Fruit fly (Drosophila melanogaster): Measurements from ENCODE around the gene ninaA.
A peak's percentile ranks its signal among the peaks of the same experiment; 100 is the strongest.

Gene ninaA

DNA sequence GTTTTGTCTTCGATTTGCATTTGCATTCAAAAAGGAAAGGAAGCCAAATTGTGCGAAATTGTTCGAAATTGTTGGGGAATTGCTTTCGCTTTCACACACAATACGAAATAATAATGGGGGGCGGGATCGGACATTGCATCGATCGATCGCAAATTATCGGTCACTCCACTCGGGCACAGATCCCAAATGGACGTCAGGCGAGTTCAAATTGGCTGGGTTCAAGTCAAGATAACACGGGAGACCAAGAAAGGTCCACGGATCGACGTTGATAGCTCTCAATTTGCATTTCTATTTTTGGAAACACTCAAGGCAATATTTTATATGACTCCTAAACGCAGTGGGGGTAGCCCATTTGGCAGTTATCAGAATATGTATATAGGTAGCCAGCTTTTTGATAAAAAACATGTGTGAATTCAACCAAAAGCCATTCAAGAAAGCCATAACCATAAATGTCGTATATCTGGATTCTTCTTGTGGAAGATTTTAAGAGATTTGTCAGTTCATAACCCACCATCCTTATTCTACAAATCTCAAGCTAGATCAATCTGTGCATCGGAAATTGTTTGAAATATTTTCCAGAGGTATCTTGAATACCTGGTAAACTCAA is 27.9 kb upstream of the ninaA start:
- TF ChIP-seq sens (GFP tag) (peak; percentile 9), Hr51 (GFP tag; optimal IDR thresholded peaks at IDR 0.05) (no peak), shn (GFP tag; optimal IDR thresholded peaks at IDR 0.05) (no peak)

DNA sequence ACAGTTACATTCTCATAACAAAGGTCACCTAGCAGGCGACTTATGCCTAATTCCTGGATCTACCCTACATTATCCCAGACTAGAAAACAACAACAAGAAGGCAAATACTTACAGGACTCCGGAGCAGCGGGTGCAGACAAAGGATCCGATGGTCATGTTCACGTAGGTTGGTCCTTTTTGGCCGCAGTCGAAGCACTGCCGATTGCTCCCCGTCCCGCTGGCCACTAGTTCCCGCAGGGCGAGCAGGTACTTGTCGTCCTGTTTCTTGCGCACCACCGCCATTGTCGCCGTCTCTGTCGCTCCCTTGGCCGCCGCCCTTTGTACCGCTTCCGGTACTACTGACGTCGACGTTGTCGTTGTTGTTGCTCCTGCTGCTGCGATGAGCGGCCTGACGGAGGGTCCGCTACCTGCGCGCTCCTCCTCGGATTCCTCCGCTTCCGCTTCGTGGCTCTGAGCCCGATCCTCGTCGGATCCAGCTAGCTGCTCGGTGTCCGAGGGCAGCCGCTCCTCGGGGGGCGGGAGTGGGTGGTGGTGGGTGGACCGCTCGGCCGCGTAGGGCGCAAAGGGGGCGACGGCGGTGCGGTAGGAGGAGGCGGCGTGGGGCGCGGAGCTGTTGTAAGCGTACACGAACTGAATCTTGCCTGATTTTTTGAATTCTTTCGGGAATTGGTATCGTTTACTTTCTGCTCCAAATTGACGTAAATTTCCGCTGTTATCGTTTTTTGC is 27.2 kb upstream of the ninaA start:
- TF ChIP-seq CG2875 (GFP tag; optimal IDR thresholded peaks at IDR 0.05), result no peak
- peak; percentile 76 for TF ChIP-seq crol (GFP tag; IDR thresholded peaks at IDR 0.05)
- 0 out of 3 replicates have a peak, but pooled peaks have one; percentile 18 for TF ChIP-seq CG11456 (GFP tag; IDR thresholded peaks at IDR 0.05)
- TF ChIP-seq twi (tag; optimal IDR thresholded peaks at IDR 0.05), result peak; percentile 21
- peak; percentile 80 for TF ChIP-seq CG4360 (GFP tag; IDR thresholded peaks at IDR 0.05)
- TF ChIP-seq Med (GFP tag), result peak; percentile 62
- 0 out of 3 replicates have a peak, but pooled peaks have one; percentile 8 for TF ChIP-seq hb (GFP tag; IDR thresholded peaks at IDR 0.05; ENCODE audit: partially characterized antibody)
- TF ChIP-seq Usf (GFP tag; optimal IDR thresholded peaks at IDR 0.05), result no peak
- TF ChIP-seq CG1832 (GFP tag; optimal IDR thresholded peaks at IDR 0.05), result peak; percentile 47
- TF ChIP-seq CG18764 (GFP tag; optimal IDR thresholded peaks at IDR 0.05), result no peak
- no peak for TF ChIP-seq Hr3 (GFP tag; optimal IDR thresholded peaks at IDR 0.05)
- TF ChIP-seq Ada2b (GFP tag; IDR thresholded peaks at IDR 0.05), result no peak
- TF ChIP-seq sqz (GFP tag; optimal IDR thresholded peaks at IDR 0.05), result no peak
- peak; percentile 47; the same call in 1 of the 3 replicates for TF ChIP-seq ci (GFP tag; IDR thresholded peaks at IDR 0.05)
- TF ChIP-seq Drgx (GFP tag; IDR thresholded peaks at IDR 0.05), result no peak
- TF ChIP-seq CG6765 (GFP tag; optimal IDR thresholded peaks at IDR 0.05), result no peak
- no peak for TF ChIP-seq CG4820 (GFP tag; optimal IDR thresholded peaks at IDR 0.05)
- 0 out of 2 replicates have a peak, but pooled peaks have one; percentile 19 for TF ChIP-seq chm (GFP tag; IDR thresholded peaks at IDR 0.05)
- no peak for TF ChIP-seq CG10959 (GFP tag; IDR thresholded peaks at IDR 0.05)
- TF ChIP-seq CG15479 (GFP tag; optimal IDR thresholded peaks at IDR 0.05), result peak; percentile 86
- no peak for TF ChIP-seq pnt (GFP tag; optimal IDR thresholded peaks at IDR 0.05)
- no peak for TF ChIP-seq tx (GFP tag; optimal IDR thresholded peaks at IDR 0.05)
- no peak for TF ChIP-seq Spps (tag; optimal IDR thresholded peaks at IDR 0.05)
- no peak for TF ChIP-seq CG15601 (tag; optimal IDR thresholded peaks at IDR 0.05)
- no peak for TF ChIP-seq CG3726 (GFP tag; IDR thresholded peaks at IDR 0.05)
- TF ChIP-seq zen (tag; optimal IDR thresholded peaks at IDR 0.05), result peak; percentile 79
- no peak for TF ChIP-seq zf30C (GFP tag; optimal IDR thresholded peaks at IDR 0.05)
- TF ChIP-seq Xbp1 (GFP tag; optimal IDR thresholded peaks at IDR 0.05), result no peak
- no peak for TF ChIP-seq gsb (GFP tag; IDR thresholded peaks at IDR 0.05)
- no peak for TF ChIP-seq lov (optimal IDR thresholded peaks at IDR 0.05)
- 0 out of 3 replicates have a peak, but pooled peaks have one; percentile 11 for TF ChIP-seq lov (GFP tag; IDR thresholded peaks at IDR 0.05)
- no peak for TF ChIP-seq CG12104 (GFP tag; optimal IDR thresholded peaks at IDR 0.05)
- TF ChIP-seq pita (GFP tag; optimal IDR thresholded peaks at IDR 0.05), result no peak
- peak; percentile 59 for TF ChIP-seq sens (GFP tag)
- no peak for TF ChIP-seq psq (GFP tag; optimal IDR thresholded peaks at IDR 0.05)
- no peak for TF ChIP-seq Ssrp (tag; optimal IDR thresholded peaks at IDR 0.05)
- 0 out of 3 replicates have a peak, but pooled peaks have one; percentile 20 for TF ChIP-seq so (GFP tag; IDR thresholded peaks at IDR 0.05)
- no peak for TF ChIP-seq prd (optimal IDR thresholded peaks at IDR 0.05)
- TF ChIP-seq prd (GFP tag; IDR thresholded peaks at IDR 0.05), result no peak
- TF ChIP-seq pros (GFP tag; optimal IDR thresholded peaks at IDR 0.05), result no peak
- TF ChIP-seq CG34224 (GFP tag; IDR thresholded peaks at IDR 0.05; ENCODE audit: partially characterized antibody), result no peak
- no peak for TF ChIP-seq z (GFP tag; IDR thresholded peaks at IDR 0.05)
- 0 out of 2 replicates have a peak, but pooled peaks have one; percentile 5 for TF ChIP-seq aop (GFP tag; IDR thresholded peaks at IDR 0.05)
- 0 out of 2 replicates have a peak, but pooled peaks have one; percentile 22 for TF ChIP-seq hbn (GFP tag; IDR thresholded peaks at IDR 0.05; ENCODE audit: partially characterized antibody)
- TF ChIP-seq Six4 (GFP tag; optimal IDR thresholded peaks at IDR 0.05), result no peak
- no peak for TF ChIP-seq CG31224 (GFP tag; IDR thresholded peaks at IDR 0.05)

All from whole organism, embryonic.